Fruit fly (Drosophila melanogaster) whole organism, embryonic: Measurements from ENCODE around the gene Rab3GAP1.

ENCODE experiments used
- CG12071 ChIP-seq: fragments of 200-800 bp; sonication (Bioruptor generic); optimal IDR thresholded peaks from 3 replicates; lab custom pipeline; 2018; ENCODE audit warnings: missing biosample characterization, mild to moderate bottlenecking, missing genetic modification characterization
- CG12155 ChIP-seq: fragments of 200-800 bp; sonication (Bioruptor generic); optimal IDR thresholded peaks from 3 replicates; lab custom pipeline; 2016; ENCODE audit warnings: missing biosample characterization, missing genetic modification characterization
- CG12299 ChIP-seq: fragments of 200-800 bp; sonication (Bioruptor generic); optimal IDR thresholded peaks from 2 replicates; lab custom pipeline; 2018; ENCODE audit warnings: missing biosample characterization, mild to moderate bottlenecking, missing genetic modification characterization
- CG14667 ChIP-seq: fragments of 200-800 bp; sonication (Bioruptor generic); IDR thresholded peaks from 2 replicates; pipeline ENCODE4 v1.3.6; 2022; ENCODE audit warnings: missing biosample characterization, missing genetic modification characterization
- CG1529 ChIP-seq: fragments of 200-800 bp; sonication (Bioruptor generic); optimal IDR thresholded peaks from 3 replicates; lab custom pipeline; 2018; ENCODE audit warnings: missing biosample characterization, missing genetic modification characterization
- CG1602 ChIP-seq: fragments of 200-800 bp; sonication (Bioruptor generic); optimal IDR thresholded peaks from 3 replicates; lab custom pipeline; 2016; ENCODE audit warnings: missing biosample characterization, missing genetic modification characterization
- CG16813 ChIP-seq: fragments of 200-800 bp; sonication (Bioruptor generic); IDR thresholded peaks from 3 replicates; pipeline ENCODE4 v1.3.6; 2022; ENCODE audit warnings: missing biosample characterization, missing genetic modification characterization; ENCODE audit not compliant: partially characterized antibody
- CG2712 ChIP-seq: fragments of 200-800 bp; optimal IDR thresholded peaks from 3 replicates; lab custom pipeline; 2019; ENCODE audit warnings: missing biosample characterization, mild to moderate bottlenecking, missing genetic modification characterization, moderate library complexity
- CG30020 ChIP-seq: fragments of 200-800 bp; optimal IDR thresholded peaks from 2 replicates; lab custom pipeline; 2019; ENCODE audit warnings: missing biosample characterization, mild to moderate bottlenecking, missing genetic modification characterization, moderate library complexity
- CG30403 ChIP-seq: fragments of 200-800 bp; sonication (Bioruptor generic); optimal IDR thresholded peaks from 3 replicates; lab custom pipeline; 2016; ENCODE audit warnings: missing biosample characterization, missing genetic modification characterization
- CG31388 ChIP-seq: fragments of 200-800 bp; sonication (Bioruptor generic); optimal IDR thresholded peaks from 2 replicates; lab custom pipeline; 2016; ENCODE audit warnings: missing biosample characterization, missing genetic modification characterization
- CG32767 ChIP-seq: fragments of 200-800 bp; sonication (Bioruptor generic); IDR thresholded peaks from 2 replicates; pipeline ENCODE4 v1.3.6; 2022; ENCODE audit warnings: missing biosample characterization, missing genetic modification characterization
- CG32772 ChIP-seq: fragments of 200-800 bp; sonication (Bioruptor generic); IDR thresholded peaks from 2 replicates; pipeline ENCODE4 v1.3.6; 2022; ENCODE audit warnings: missing biosample characterization, missing genetic modification characterization
- CG43689 ChIP-seq: fragments of 200-800 bp; sonication (Bioruptor generic); IDR thresholded peaks from 2 replicates; pipeline ENCODE4 v1.3.6; 2022; ENCODE audit warnings: missing biosample characterization, missing genetic modification characterization
- CG4617 ChIP-seq: fragments of 200-800 bp; sonication (Bioruptor generic); optimal IDR thresholded peaks from 3 replicates; lab custom pipeline; 2016; ENCODE audit warnings: missing biosample characterization, missing genetic modification characterization, borderline replicate concordance
- CG5953 ChIP-seq: fragments of 200-800 bp; sonication (Bioruptor generic); IDR thresholded peaks from 2 replicates; pipeline ENCODE4 v1.3.6; 2022; ENCODE audit warnings: missing biosample characterization, missing genetic modification characterization
- CG6272 ChIP-seq: fragments of 200-800 bp; sonication (Bioruptor generic); IDR thresholded peaks from 2 replicates; pipeline ENCODE4 v1.3.6; 2022; ENCODE audit warnings: missing biosample characterization, missing genetic modification characterization
- CG6765 ChIP-seq: fragments of 200-800 bp; sonication (Bioruptor generic); optimal IDR thresholded peaks from 3 replicates; lab custom pipeline; 2017; ENCODE audit warnings: missing biosample characterization, mild to moderate bottlenecking, missing genetic modification characterization
- CG7963 ChIP-seq: fragments of 200-800 bp; sonication (Bioruptor generic); IDR thresholded peaks from 3 replicates; pipeline ENCODE4 v1.3.6; 2022; ENCODE audit warnings: missing biosample characterization, missing genetic modification characterization; ENCODE audit not compliant: partially characterized antibody
- CG8281 ChIP-seq: fragments of 200-800 bp; sonication (Bioruptor generic); optimal IDR thresholded peaks from 2 replicates; lab custom pipeline; 2018; ENCODE audit warnings: missing biosample characterization, mild to moderate bottlenecking, missing genetic modification characterization, moderate library complexity
- CG9817 ChIP-seq: fragments of 200-800 bp; sonication (Bioruptor generic); optimal IDR thresholded peaks from 2 replicates; lab custom pipeline; 2018; ENCODE audit warnings: missing biosample characterization, mild to moderate bottlenecking, missing genetic modification characterization, moderate library complexity
- Deaf1 ChIP-seq: fragments of 200-800 bp; optimal IDR thresholded peaks from 3 replicates; lab custom pipeline; 2019; ENCODE audit warnings: missing biosample characterization, mild to moderate bottlenecking, missing genetic modification characterization, moderate library complexity
- Elba2 ChIP-seq: fragments of 200-800 bp; sonication (Bioruptor generic); optimal IDR thresholded peaks from 3 replicates; lab custom pipeline; 2016; ENCODE audit warnings: missing biosample characterization, missing genetic modification characterization
- GATAe ChIP-seq: fragments of 200-800 bp; sonication (Bioruptor generic); conservative IDR thresholded peaks from 2 replicates; pipeline ENCODE4 v1.3.6; 2022; ENCODE audit warnings: missing biosample characterization, missing genetic modification characterization
- Mes4 ChIP-seq: fragments of 200-800 bp; sonication (Bioruptor generic); optimal IDR thresholded peaks from 2 replicates; lab custom pipeline; 2016; ENCODE audit warnings: missing biosample characterization, missing genetic modification characterization
- NC2α ChIP-seq: fragments of 200-800 bp; sonication (Bioruptor generic); optimal IDR thresholded peaks from 2 replicates; lab custom pipeline; 2016; ENCODE audit warnings: missing biosample characterization, missing genetic modification characterization
- NK7.1 ChIP-seq: fragments of 200-800 bp; sonication (Bioruptor generic); optimal IDR thresholded peaks from 3 replicates; lab custom pipeline; 2016; ENCODE audit warnings: missing biosample characterization, missing genetic modification characterization
- Oaz ChIP-seq: fragments of 200-800 bp; sonication (Bioruptor generic); IDR thresholded peaks from 2 replicates; pipeline ENCODE4 v1.3.6; 2022; ENCODE audit warnings: missing biosample characterization, missing genetic modification characterization
- Side ChIP-seq: fragments of 200-800 bp; sonication (Bioruptor generic); optimal IDR thresholded peaks from 2 replicates; lab custom pipeline; 2016; ENCODE audit warnings: missing biosample characterization, missing genetic modification characterization
- Sox100B ChIP-seq: fragments of 200-800 bp; sonication (Bioruptor generic); optimal IDR thresholded peaks from 3 replicates; lab custom pipeline; 2018; ENCODE audit warnings: missing biosample characterization, mild to moderate bottlenecking, missing genetic modification characterization
- abd-A ChIP-seq: fragments of 200-800 bp; sonication (Bioruptor generic); optimal IDR thresholded peaks from 3 replicates; lab custom pipeline; 2019; ENCODE audit warnings: missing biosample characterization, mild to moderate bottlenecking, missing genetic modification characterization, moderate library complexity
- ara ChIP-seq: fragments of 200-800 bp; sonication (Bioruptor generic); IDR thresholded peaks from 2 replicates; pipeline ENCODE4 v1.3.6; 2022; ENCODE audit warnings: missing biosample characterization, missing genetic modification characterization
- dmrt11E ChIP-seq: fragments of 200-800 bp; sonication (Bioruptor generic); optimal IDR thresholded peaks from 3 replicates; lab custom pipeline; 2018; ENCODE audit warnings: missing biosample characterization, mild to moderate bottlenecking, missing genetic modification characterization, moderate library complexity
- dysf ChIP-seq: fragments of 200-800 bp; sonication (Bioruptor generic); IDR thresholded peaks from 3 replicates; pipeline ENCODE4 v1.3.6; 2022; ENCODE audit warnings: missing biosample characterization, missing genetic modification characterization
- emc ChIP-seq: fragments of 200-800 bp; sonication (Bioruptor generic); optimal IDR thresholded peaks from 2 replicates; lab custom pipeline; 2016; ENCODE audit warnings: missing biosample characterization, missing genetic modification characterization
- exex ChIP-seq: fragments of 200-800 bp; sonication (Bioruptor generic); optimal IDR thresholded peaks from 4 replicates; lab custom pipeline; 2018; ENCODE audit warnings: missing biosample characterization, mild to moderate bottlenecking, missing genetic modification characterization, moderate library complexity
- gsb ChIP-seq: fragments of 200-800 bp; sonication (Bioruptor generic); IDR thresholded peaks from 2 replicates; pipeline ENCODE4 v1.3.6; 2022; ENCODE audit warnings: missing biosample characterization, missing genetic modification characterization
- insv ChIP-seq, 2 experiments: fragments of 200-800 bp; sonication (Bioruptor generic); optimal IDR thresholded peaks; 3 replicates each; lab custom pipeline; 2016 to 2018; ENCODE audit warnings: missing biosample characterization in 2 of 2, missing genetic modification characterization in 2 of 2
- mam ChIP-seq: fragments of 200-800 bp; sonication (Bioruptor generic); optimal IDR thresholded peaks from 3 replicates; lab custom pipeline; 2016; ENCODE audit warnings: missing biosample characterization, missing genetic modification characterization
- mirr ChIP-seq: fragments of 200-800 bp; sonication (Bioruptor generic); optimal IDR thresholded peaks from 3 replicates; lab custom pipeline; 2018; ENCODE audit warnings: missing biosample characterization, mild to moderate bottlenecking, missing genetic modification characterization
- odd ChIP-seq: fragments of 200-800 bp; sonication (Bioruptor generic); optimal IDR thresholded peaks from 2 replicates; lab custom pipeline; 2017; ENCODE audit warnings: missing biosample characterization, mild to moderate bottlenecking, missing genetic modification characterization
- org-1 ChIP-seq: fragments of 200-800 bp; sonication (Bioruptor generic); optimal IDR thresholded peaks from 2 replicates; lab custom pipeline; 2017; ENCODE audit warnings: missing biosample characterization, missing genetic modification characterization
- pho ChIP-seq: fragments of 200-800 bp; sonication (Bioruptor generic); optimal IDR thresholded peaks from 2 replicates; lab custom pipeline; 2016; ENCODE audit warnings: missing biosample characterization, missing genetic modification characterization
- pnt ChIP-seq: fragments of 200-800 bp; sonication (Bioruptor generic); optimal IDR thresholded peaks from 3 replicates; lab custom pipeline; 2016; ENCODE audit warnings: missing biosample characterization, missing genetic modification characterization
- rib ChIP-seq: fragments of 200-800 bp; sonication (Bioruptor generic); IDR thresholded peaks from 2 replicates; pipeline ENCODE4 v1.3.6; 2022; ENCODE audit warnings: missing biosample characterization, missing genetic modification characterization
- ro ChIP-seq: fragments of 200-800 bp; sonication (Bioruptor generic); IDR thresholded peaks from 2 replicates; pipeline ENCODE4 v1.3.6; 2022; ENCODE audit warnings: missing biosample characterization, missing genetic modification characterization
- shn ChIP-seq: fragments of 200-800 bp; sonication (Bioruptor generic); optimal IDR thresholded peaks from 3 replicates; lab custom pipeline; 2016; ENCODE audit warnings: missing biosample characterization, missing genetic modification characterization
- sug ChIP-seq: fragments of 200-800 bp; optimal IDR thresholded peaks from 2 replicates; lab custom pipeline; 2019; ENCODE audit warnings: missing biosample characterization, mild to moderate bottlenecking, missing genetic modification characterization, moderate library complexity
- tgo ChIP-seq: fragments of 200-800 bp; sonication (Bioruptor generic); IDR thresholded peaks from 3 replicates; pipeline ENCODE4 v1.3.6; 2022; ENCODE audit warnings: missing biosample characterization, missing genetic modification characterization
- tll ChIP-seq, 2 experiments: fragments of 200-800 bp in 1 of 2; fragments of >200 bp in 1 of 2; sonication (Bioruptor generic) in 1 of 2; optimal IDR thresholded peaks; 2 replicates each; lab custom pipeline; 2017 to 2019; ENCODE audit warnings: missing biosample characterization in 2 of 2, missing genetic modification characterization in 2 of 2, mild to moderate bottlenecking in 1 of 2, moderate library complexity in 1 of 2
- wek ChIP-seq: fragments of 200-800 bp; sonication (Bioruptor generic); optimal IDR thresholded peaks from 3 replicates; lab custom pipeline; 2018; ENCODE audit warnings: missing biosample characterization, mild to moderate bottlenecking, missing genetic modification characterization, moderate library complexity

Rab3GAP1 gene

DNA sequence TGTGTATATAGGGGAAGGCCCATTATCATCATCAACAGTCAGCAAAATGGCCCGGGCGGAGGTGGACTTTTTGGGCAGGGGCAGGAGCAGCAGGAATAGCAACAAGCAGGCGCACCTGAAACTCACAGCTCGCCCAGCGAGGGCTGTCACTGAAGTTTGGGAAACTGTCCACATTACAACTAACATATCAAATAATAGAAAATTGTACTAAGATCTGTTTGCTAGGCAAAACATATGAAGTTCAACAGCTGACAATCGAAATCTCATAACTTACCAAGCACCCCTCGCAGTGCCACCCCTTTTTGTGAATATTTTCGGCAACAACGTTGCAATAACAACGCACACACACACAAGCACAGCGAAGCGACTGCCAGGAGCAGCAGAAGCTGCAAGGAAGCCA is 13.8 kb upstream of the Rab3GAP1 start (continued):
- TF ChIP-seq CG12155 (GFP tag; lab: Kevin White, UChicago), result peak; percentile 45
- no peak for TF ChIP-seq NC2α
- TF ChIP-seq CG6765 (GFP tag; lab: Kevin White, UChicago), result peak; percentile 62
- peak; percentile 80 for TF ChIP-seq CG12071 (GFP tag; lab: Kevin White, UChicago)
- TF ChIP-seq CG1602 (GFP tag; lab: Kevin White, UChicago), result peak; percentile 66
- peak; percentile 34 for TF ChIP-seq exex (tag; lab: Kevin White, UChicago)
- TF ChIP-seq GATAe (GFP tag; lab: Robert Waterston, UW), result peak; percentile 24; the same call in 1 of the 2 replicates
- no peak for TF ChIP-seq Elba2 (GFP tag; lab: Kevin White, UChicago)
- no peak for TF ChIP-seq CG16813 (GFP tag; lab: Robert Waterston, UW)
- TF ChIP-seq Oaz (GFP tag; lab: Robert Waterston, UW), result peak; percentile 81
- TF ChIP-seq CG31388, result peak; percentile 11
- TF ChIP-seq CG1529 (GFP tag; lab: Kevin White, UChicago), result peak; percentile 48
- peak; percentile 79 for TF ChIP-seq CG14667 (GFP tag; lab: Robert Waterston, UW)
- TF ChIP-seq tll (GFP tag; optimal IDR thresholded peaks at IDR 0.05; lab: Kevin White, UChicago), result no peak
- peak; percentile 88 for TF ChIP-seq rib (GFP tag; lab: Robert Waterston, UW)
- peak; percentile 82 for TF ChIP-seq CG32772 (GFP tag; lab: Robert Waterston, UW)
- no peak for TF ChIP-seq dmrt11E (tag; lab: Kevin White, UChicago)
- peak; percentile 59 for TF ChIP-seq pho
- TF ChIP-seq CG2712 (tag; lab: Kevin White, UChicago), result peak; percentile 66
- TF ChIP-seq CG43689 (GFP tag; lab: Robert Waterston, UW), result peak; percentile 75
- peak; percentile 10 for TF ChIP-seq emc (GFP tag; lab: Kevin White, UChicago)
- peak; percentile 80; the same call in 1 of the 2 replicates for TF ChIP-seq gsb (GFP tag; lab: Robert Waterston, UW)
- TF ChIP-seq CG4617 (GFP tag; lab: Kevin White, UChicago), result peak; percentile 18
- TF ChIP-seq CG32767 (GFP tag; lab: Robert Waterston, UW), result peak; percentile 65; the same call in 1 of the 2 replicates
- TF ChIP-seq CG9817 (tag; lab: Kevin White, UChicago), result peak; percentile 69
- TF ChIP-seq mirr, result peak; percentile 22
- TF ChIP-seq insv (GFP tag; optimal IDR thresholded peaks at IDR 0.05; lab: Kevin White, UChicago), result no peak
- TF ChIP-seq tgo (GFP tag; lab: Robert Waterston, UW), result peak; percentile 86
- peak; percentile 78 for TF ChIP-seq org-1 (GFP tag; lab: Kevin White, UChicago)
- peak; percentile 73 for TF ChIP-seq pnt (GFP tag; lab: Kevin White, UChicago)
- TF ChIP-seq CG6272, result 0 out of 2 replicates have a peak, but pooled peaks have one; percentile 36
- peak; percentile 36 for TF ChIP-seq Deaf1 (tag; lab: Kevin White, UChicago)
- peak; percentile 32 for TF ChIP-seq Sox100B (GFP tag; lab: Kevin White, UChicago)
- no peak for TF ChIP-seq wek (GFP tag; lab: Kevin White, UChicago)
- TF ChIP-seq Mes4 (GFP tag; lab: Kevin White, UChicago), result peak; percentile 37
- TF ChIP-seq CG8281 (tag; lab: Kevin White, UChicago), result peak; percentile 34
- TF ChIP-seq sug (tag; lab: Kevin White, UChicago), result peak; percentile 62
- peak; percentile 54 for TF ChIP-seq Side (GFP tag; lab: Kevin White, UChicago)
- peak; percentile 91 for TF ChIP-seq dysf (GFP tag; lab: Robert Waterston, UW)
- peak; percentile 70; the same call in 1 of the 2 replicates for TF ChIP-seq ara (GFP tag; lab: Robert Waterston, UW)
- TF ChIP-seq NK7.1 (GFP tag; lab: Kevin White, UChicago), result peak; percentile 45
- TF ChIP-seq ro (GFP tag; lab: Robert Waterston, UW), result peak; percentile 55; the same call in 1 of the 2 replicates
- peak; percentile 76 for TF ChIP-seq CG30403
- TF ChIP-seq shn (GFP tag; lab: Kevin White, UChicago), result peak; percentile 47
- TF ChIP-seq CG5953 (GFP tag; lab: Robert Waterston, UW), result peak; percentile 90
- no peak for TF ChIP-seq odd (GFP tag; lab: Kevin White, UChicago)
- no peak for TF ChIP-seq CG7963 (GFP tag; lab: Robert Waterston, UW)
- peak; percentile 81 for TF ChIP-seq mam
- TF ChIP-seq CG30020, result no peak
- TF ChIP-seq CG12299 (tag; lab: Kevin White, UChicago), result peak; percentile 67
- peak; percentile 17 for TF ChIP-seq abd-A (tag; lab: Kevin White, UChicago)
